Worm (Caenorhabditis elegans): ENCODE results near the gene srw-121.

Gene srw-121

DNA sequence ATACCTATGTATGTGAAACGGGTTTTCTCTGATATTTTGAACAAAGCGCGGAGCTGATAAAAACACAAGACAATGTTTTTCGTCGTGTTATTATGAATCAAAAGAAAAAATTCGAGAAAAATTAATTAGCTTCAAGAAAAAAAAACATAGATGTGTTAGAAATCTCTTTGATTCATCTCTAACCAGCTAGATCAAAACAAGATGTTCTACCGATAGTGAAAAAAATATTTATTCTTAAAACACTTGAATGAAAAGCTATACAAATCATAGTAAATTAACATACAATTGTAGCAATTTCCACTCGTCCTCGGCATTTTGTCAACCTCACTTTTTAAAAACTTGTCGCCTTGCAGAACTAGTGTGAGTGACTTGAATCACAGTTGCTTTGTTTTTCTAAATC is 49.1 kb downstream of the srw-121 start:
- no peak for TF ChIP-seq unc-62 (GFP tag; optimal IDR thresholded peaks at IDR 0.05)

DNA sequence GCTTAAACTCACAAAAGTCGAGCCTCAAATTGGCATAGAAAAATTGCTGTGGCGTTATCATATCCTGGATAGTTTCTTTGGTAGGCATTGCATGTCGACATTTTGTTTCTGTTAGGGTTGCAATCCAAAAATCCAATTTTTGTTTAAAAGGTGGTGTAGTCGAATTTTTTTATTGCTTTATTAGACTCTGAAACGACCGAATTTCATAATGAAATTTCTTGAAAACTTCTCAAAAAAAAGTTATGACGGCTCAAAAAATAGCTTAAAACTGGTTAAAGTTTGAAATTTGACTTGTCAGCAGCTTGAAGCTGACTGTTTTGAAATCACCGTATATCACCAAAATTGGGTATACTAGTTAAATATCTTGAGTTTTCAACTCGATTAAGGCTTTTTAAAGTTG is 50.0 kb downstream of the srw-121 start, which contains the start of gene srw-143:
Gene srw-143 (minus strand): TSS at position 101 of the 400 bp plus-strand sequence.
- TF ChIP-seq unc-62 (GFP tag; optimal IDR thresholded peaks at IDR 0.05), result no peak

Data from whole organism, dauer.